Worm (Caenorhabditis elegans) whole organism, L1 larva: ENCODE measurements around the gene Y50D4B.4.

Source experiments
- elt-3 ChIP-seq, 6 experiments: fragments of 150-350 bp in 1 of 6; sonication (generic microtip); optimal IDR thresholded peaks; 2 replicates each; lab custom pipeline; 2017 to 2018; ENCODE audit warnings: missing biosample characterization in 6 of 6, missing genetic modification characterization in 6 of 6, inconsistent platforms in 1 of 6
- fkh-10 ChIP-seq: sonication (generic microtip); optimal IDR thresholded peaks from 2 replicates; lab custom pipeline; 2017; ENCODE audit warnings: missing biosample characterization, missing genetic modification reagents, missing genetic modification characterization
- lsy-2 ChIP-seq, 2 experiments: fragments of 150-350 bp; optimal IDR thresholded peaks; 2 replicates each; lab custom pipeline; 2014; ENCODE audit warnings: missing biosample characterization in 2 of 2, missing genetic modification characterization in 2 of 2

DNA sequence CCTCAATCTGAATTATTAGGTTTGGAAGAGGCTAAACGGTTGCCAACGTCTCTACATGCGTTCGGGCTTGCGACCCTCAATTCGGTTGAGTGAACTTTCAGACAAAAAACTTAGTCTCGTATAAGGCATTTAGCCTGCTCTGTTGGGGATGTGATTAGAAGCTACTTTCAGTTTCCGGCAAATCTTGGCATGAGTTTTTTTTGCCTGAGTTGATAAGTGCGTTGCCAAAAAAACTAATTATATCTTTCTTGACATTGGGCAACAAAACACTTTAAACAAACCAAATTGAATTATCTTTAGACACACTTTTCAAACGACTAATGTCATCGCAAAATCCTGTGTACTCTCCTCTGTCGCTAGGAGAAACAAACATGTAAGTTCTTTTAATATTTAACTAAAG, at the start of gene Y50D4B.4:
- no peak for TF ChIP-seq fkh-10 (GFP tag; lab: Kevin White, UChicago)
- TF ChIP-seq elt-3 (tag; optimal IDR thresholded peaks at IDR 0.05; lab: Kevin White, UChicago), result no peak
- TF ChIP-seq lsy-2 (tag; optimal IDR thresholded peaks at IDR 0.05; lab: Kevin White, UChicago), result no peak
